Fruit fly (Drosophila melanogaster): ENCODE data around the gene CG43251.
A peak's percentile ranks its signal among the peaks of the same experiment; 100 is the strongest.

CG43251 gene

DNA sequence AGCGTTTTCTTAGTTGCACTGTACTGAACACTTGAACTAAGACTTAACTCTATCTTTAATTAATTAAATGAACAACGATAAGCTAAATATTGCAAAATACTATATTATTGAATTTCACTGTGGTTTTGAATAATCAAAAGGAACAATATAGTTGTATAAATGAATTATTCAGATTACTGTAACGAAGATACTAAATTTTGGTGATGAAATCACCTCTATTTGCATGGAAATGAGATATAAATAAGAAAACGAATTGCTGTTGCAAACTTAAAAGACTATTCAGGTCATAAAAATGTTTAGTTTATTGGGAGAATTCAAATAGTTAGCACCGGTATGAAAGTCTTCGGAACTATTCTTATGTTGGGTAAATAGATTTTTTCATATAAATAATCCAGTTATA lies at the start of gene CG43251:
TSS of gene CG43251 (plus strand) at position 301 of the 400 bp plus-strand sequence.
- TF ChIP-seq dsf (GFP tag; optimal IDR thresholded peaks at IDR 0.05; ENCODE audit: borderline replicate concordance), result no peak
- no peak for TF ChIP-seq lola (GFP tag; optimal IDR thresholded peaks at IDR 0.05)
- TF ChIP-seq brk (GFP tag; optimal IDR thresholded peaks at IDR 0.05), result no peak
- no peak for TF ChIP-seq jim (GFP tag; optimal IDR thresholded peaks at IDR 0.05)
- TF ChIP-seq sv (GFP tag; optimal IDR thresholded peaks at IDR 0.05), result no peak
- TF ChIP-seq psq (GFP tag; optimal IDR thresholded peaks at IDR 0.05), result no peak
- TF ChIP-seq OdsH (GFP tag; optimal IDR thresholded peaks at IDR 0.05), result no peak
- TF ChIP-seq CG9705 (GFP tag; optimal IDR thresholded peaks at IDR 0.05), result no peak
- TF ChIP-seq Myc (optimal IDR thresholded peaks at IDR 0.05), result no peak
- TF ChIP-seq fru (GFP tag; optimal IDR thresholded peaks at IDR 0.05), result no peak
- no peak for TF ChIP-seq Dfd (GFP tag; optimal IDR thresholded peaks at IDR 0.05)
- no peak for TF ChIP-seq rgr (GFP tag; optimal IDR thresholded peaks at IDR 0.05)
- TF ChIP-seq tai (GFP tag; optimal IDR thresholded peaks at IDR 0.05), result no peak
- no peak for TF ChIP-seq Dif (GFP tag; optimal IDR thresholded peaks at IDR 0.05; ENCODE audit: partially characterized antibody)
- TF ChIP-seq dmrt93B (GFP tag; optimal IDR thresholded peaks at IDR 0.05), result no peak
- no peak for TF ChIP-seq sage (GFP tag; optimal IDR thresholded peaks at IDR 0.05)
- TF ChIP-seq foxo (GFP tag; optimal IDR thresholded peaks at IDR 0.05), result no peak
- no peak for TF ChIP-seq HLH106 (tag; optimal IDR thresholded peaks at IDR 0.05)
- no peak for TF ChIP-seq Rel (GFP tag; optimal IDR thresholded peaks at IDR 0.05)
- TF ChIP-seq Rel (tag; optimal IDR thresholded peaks at IDR 0.05), result no peak
- no peak for TF ChIP-seq h (GFP tag; optimal IDR thresholded peaks at IDR 0.05)

- TF ChIP-seq usp (GFP tag; optimal IDR thresholded peaks at IDR 0.05), result no peak
- TF ChIP-seq dl (GFP tag; optimal IDR thresholded peaks at IDR 0.05; ENCODE audit: insufficient read depth in 1 of 2, partially characterized antibody in 2 of 2), result no peak
- no peak for TF ChIP-seq Mio (GFP tag; optimal IDR thresholded peaks at IDR 0.05)
- TF ChIP-seq rgr (GFP tag; optimal IDR thresholded peaks at IDR 0.05), result no peak
- no peak for TF ChIP-seq sage (GFP tag; optimal IDR thresholded peaks at IDR 0.05)
- no peak for TF ChIP-seq Sp1 (GFP tag; optimal IDR thresholded peaks at IDR 0.05)
- no peak for TF ChIP-seq foxo (GFP tag; optimal IDR thresholded peaks at IDR 0.05)
- no peak for TF ChIP-seq GATAd (GFP tag; optimal IDR thresholded peaks at IDR 0.05)
- no peak for TF ChIP-seq sv (GFP tag; optimal IDR thresholded peaks at IDR 0.05)
- TF ChIP-seq N (GFP tag; optimal IDR thresholded peaks at IDR 0.05), result no peak
- no peak for TF ChIP-seq woc (GFP tag; optimal IDR thresholded peaks at IDR 0.05)
- TF ChIP-seq Dif (GFP tag; optimal IDR thresholded peaks at IDR 0.05; ENCODE audit: partially characterized antibody), result no peak
- no peak for TF ChIP-seq Hnf4 (GFP tag; optimal IDR thresholded peaks at IDR 0.05)
Measured at dm6 chr3L:20710475-20711177, 48.1 kb upstream of the CG43251 start.

dm6 chr3L:20711397-20711796 lies 47.3 kb upstream of the CG43251 start:
- no peak for TF ChIP-seq GATAd (GFP tag; optimal IDR thresholded peaks at IDR 0.05)
- TF ChIP-seq sv (GFP tag; optimal IDR thresholded peaks at IDR 0.05), result peak; percentile 59
- TF ChIP-seq dsf (GFP tag; optimal IDR thresholded peaks at IDR 0.05; ENCODE audit: borderline replicate concordance), result no peak
- no peak for TF ChIP-seq psq (GFP tag; optimal IDR thresholded peaks at IDR 0.05)
- peak; percentile 25 for TF ChIP-seq h (GFP tag; optimal IDR thresholded peaks at IDR 0.05)
- no peak for TF ChIP-seq jim (GFP tag; optimal IDR thresholded peaks at IDR 0.05)
- no peak for TF ChIP-seq Rel (GFP tag; optimal IDR thresholded peaks at IDR 0.05)
- no peak for TF ChIP-seq Rel (tag; optimal IDR thresholded peaks at IDR 0.05)
- no peak for TF ChIP-seq lola (GFP tag; optimal IDR thresholded peaks at IDR 0.05)
- TF ChIP-seq Myc (optimal IDR thresholded peaks at IDR 0.05), result peak; percentile 72
- no peak for TF ChIP-seq Dif (GFP tag; optimal IDR thresholded peaks at IDR 0.05; ENCODE audit: partially characterized antibody)
- TF ChIP-seq HLH106 (tag; optimal IDR thresholded peaks at IDR 0.05), result no peak
- TF ChIP-seq Abd-B (GFP tag; optimal IDR thresholded peaks at IDR 0.05), result no peak
- no peak for TF ChIP-seq foxo (GFP tag; optimal IDR thresholded peaks at IDR 0.05)
- TF ChIP-seq rgr (GFP tag; optimal IDR thresholded peaks at IDR 0.05), result no peak
- no peak for TF ChIP-seq brk (GFP tag; optimal IDR thresholded peaks at IDR 0.05)
- TF ChIP-seq dmrt93B (GFP tag; optimal IDR thresholded peaks at IDR 0.05), result no peak
- TF ChIP-seq Jra (GFP tag; optimal IDR thresholded peaks at IDR 0.05), result no peak
- TF ChIP-seq Vsx2 (GFP tag; optimal IDR thresholded peaks at IDR 0.05; ENCODE audit: partially characterized antibody), result peak; percentile 13
- no peak for TF ChIP-seq Hr78 (GFP tag; optimal IDR thresholded peaks at IDR 0.05)
- TF ChIP-seq CG32264 (GFP tag; optimal IDR thresholded peaks at IDR 0.05), result no peak
- TF ChIP-seq dl (GFP tag; optimal IDR thresholded peaks at IDR 0.05; ENCODE audit: insufficient read depth in 1 of 2, partially characterized antibody in 2 of 2), result no peak
- TF ChIP-seq pan (optimal IDR thresholded peaks at IDR 0.05), result no peak
- no peak for TF ChIP-seq usp (GFP tag; optimal IDR thresholded peaks at IDR 0.05)
- TF ChIP-seq woc (GFP tag; optimal IDR thresholded peaks at IDR 0.05), result no peak
- no peak for TF ChIP-seq N (GFP tag; optimal IDR thresholded peaks at IDR 0.05)
- no peak for TF ChIP-seq Mio (GFP tag; optimal IDR thresholded peaks at IDR 0.05)
- no peak for TF ChIP-seq sage (GFP tag; optimal IDR thresholded peaks at IDR 0.05)
- no peak for TF ChIP-seq CG9705 (GFP tag; optimal IDR thresholded peaks at IDR 0.05)
- no peak for TF ChIP-seq Dfd (GFP tag; optimal IDR thresholded peaks at IDR 0.05)
